Fruit fly (Drosophila melanogaster) whole organism, embryonic: ENCODE results near the gene Noa36.

Source experiments
- Blimp-1 ChIP-seq: fragments of 200-800 bp; sonication (Bioruptor generic); optimal IDR thresholded peaks from 3 replicates; lab custom pipeline; 2018; ENCODE audit warnings: missing biosample characterization, missing genetic modification characterization, mild to moderate bottlenecking, moderate library complexity, missing genetic modification reagents
- CG10209 ChIP-seq: fragments of 200-800 bp; sonication (Bioruptor generic); optimal IDR thresholded peaks from 3 replicates; lab custom pipeline; 2017; ENCODE audit warnings: missing biosample characterization, mild to moderate bottlenecking, missing genetic modification characterization, missing genetic modification reagents
- CG11504 ChIP-seq: fragments of 200-800 bp; sonication (Bioruptor generic); optimal IDR thresholded peaks from 3 replicates; lab custom pipeline; 2019; ENCODE audit warnings: missing biosample characterization, mild to moderate bottlenecking, missing genetic modification characterization, moderate library complexity
- CG11560 ChIP-seq: fragments of 200-800 bp; sonication (Bioruptor generic); IDR thresholded peaks from 3 replicates; pipeline ENCODE4 v1.3.6; 2022; ENCODE audit warnings: missing biosample characterization, missing genetic modification characterization
- CG11696 ChIP-seq: fragments of 200-800 bp; sonication (Bioruptor generic); IDR thresholded peaks from 2 replicates; pipeline ENCODE4 v1.3.6; 2022; ENCODE audit warnings: missing biosample characterization, missing genetic modification characterization
- CG1233 ChIP-seq: fragments of 200-800 bp; sonication (Bioruptor generic); optimal IDR thresholded peaks from 4 replicates; lab custom pipeline; 2018; ENCODE audit warnings: missing biosample characterization, mild to moderate bottlenecking, missing genetic modification characterization
- CG12391 ChIP-seq: fragments of 200-800 bp; sonication (Bioruptor generic); optimal IDR thresholded peaks from 3 replicates; lab custom pipeline; 2018; ENCODE audit warnings: missing biosample characterization, mild to moderate bottlenecking, missing genetic modification characterization, moderate library complexity
- CG12769 ChIP-seq: fragments of 200-800 bp; sonication (Bioruptor generic); optimal IDR thresholded peaks from 2 replicates; lab custom pipeline; 2019; ENCODE audit warnings: missing biosample characterization, mild to moderate bottlenecking, missing genetic modification characterization, moderate library complexity
- CG13424 ChIP-seq: fragments of 200-800 bp; sonication (Bioruptor generic); optimal IDR thresholded peaks from 2 replicates; lab custom pipeline; 2019; ENCODE audit warnings: missing biosample characterization, mild to moderate bottlenecking, missing genetic modification characterization, moderate library complexity
- CG14710 ChIP-seq: fragments of 200-800 bp; sonication (Bioruptor generic); optimal IDR thresholded peaks from 3 replicates; lab custom pipeline; 2019; ENCODE audit warnings: missing biosample characterization, mild to moderate bottlenecking, missing genetic modification characterization, moderate library complexity
- CG15073 ChIP-seq: fragments of 200-800 bp; sonication (Bioruptor generic); optimal IDR thresholded peaks from 2 replicates; lab custom pipeline; 2016; ENCODE audit warnings: missing biosample characterization, missing genetic modification characterization
- CG17361 ChIP-seq: fragments of 200-800 bp; sonication (Bioruptor generic); IDR thresholded peaks from 3 replicates; pipeline ENCODE4 v1.3.6; 2022; ENCODE audit warnings: missing biosample characterization, missing genetic modification characterization
- CG18262 ChIP-seq: fragments of 200-800 bp; optimal IDR thresholded peaks from 3 replicates; lab custom pipeline; 2019; ENCODE audit warnings: missing biosample characterization, mild to moderate bottlenecking, missing genetic modification characterization, moderate library complexity
- CG1832 ChIP-seq: fragments of 200-800 bp; sonication (Bioruptor generic); optimal IDR thresholded peaks from 2 replicates; lab custom pipeline; 2017; ENCODE audit warnings: missing biosample characterization, mild to moderate bottlenecking, missing genetic modification characterization, inconsistent platforms
- CG30403 ChIP-seq: fragments of 200-800 bp; sonication (Bioruptor generic); optimal IDR thresholded peaks from 3 replicates; lab custom pipeline; 2016; ENCODE audit warnings: missing biosample characterization, missing genetic modification characterization
- CG31441 ChIP-seq: fragments of 200-800 bp; sonication (Bioruptor generic); IDR thresholded peaks from 2 replicates; pipeline ENCODE4 v1.3.6; 2022; ENCODE audit warnings: missing biosample characterization, missing genetic modification characterization
- CG7839 ChIP-seq: fragments of 200-800 bp; sonication (Bioruptor generic); optimal IDR thresholded peaks from 3 replicates; lab custom pipeline; 2018; ENCODE audit warnings: missing biosample characterization, mild to moderate bottlenecking, missing genetic modification characterization, moderate library complexity
- CG8359 ChIP-seq: fragments of 200-800 bp; sonication (Bioruptor generic); optimal IDR thresholded peaks from 2 replicates; lab custom pipeline; 2017; ENCODE audit warnings: missing biosample characterization, mild to moderate bottlenecking, missing genetic modification characterization, borderline replicate concordance
- CG9437 ChIP-seq: fragments of 200-800 bp; sonication (Bioruptor generic); optimal IDR thresholded peaks from 2 replicates; lab custom pipeline; 2018; ENCODE audit warnings: missing biosample characterization, mild to moderate bottlenecking, missing genetic modification characterization
- D ChIP-seq, 2 experiments: fragments of 200-800 bp in 1 of 2; fragments of >200 bp in 1 of 2; sonication (Bioruptor generic) in 1 of 2; optimal IDR thresholded peaks; 2 replicates in 1 of 2; 3 replicates in 1 of 2; lab custom pipeline; 2017; ENCODE audit warnings: mild to moderate bottlenecking in 1 of 2, missing biosample characterization in 1 of 2, missing genetic modification characterization in 1 of 2, missing genetic modification reagents in 1 of 2
- D19A ChIP-seq: fragments of 200-800 bp; optimal IDR thresholded peaks from 3 replicates; lab custom pipeline; 2019; ENCODE audit warnings: missing biosample characterization, mild to moderate bottlenecking, missing genetic modification characterization, moderate library complexity
- Drgx ChIP-seq: fragments of 200-800 bp; sonication (Bioruptor generic); IDR thresholded peaks from 2 replicates; pipeline ENCODE4 v1.3.6; 2022; ENCODE audit warnings: missing biosample characterization, missing genetic modification characterization
- Hr3 ChIP-seq: fragments of 200-800 bp; sonication (Bioruptor generic); optimal IDR thresholded peaks from 3 replicates; lab custom pipeline; 2016; ENCODE audit warnings: missing biosample characterization, missing genetic modification characterization
- MTF-1 ChIP-seq: fragments of 200-800 bp; sonication (Bioruptor generic); optimal IDR thresholded peaks from 2 replicates; lab custom pipeline; 2018; ENCODE audit warnings: missing biosample characterization, mild to moderate bottlenecking, missing genetic modification characterization, borderline replicate concordance
- NC2β ChIP-seq: fragments of 200-800 bp; sonication (Bioruptor generic); optimal IDR thresholded peaks from 2 replicates; lab custom pipeline; 2016; ENCODE audit warnings: missing biosample characterization, missing genetic modification characterization
- Oli ChIP-seq: fragments of 200-800 bp; sonication (Bioruptor generic); optimal IDR thresholded peaks from 2 replicates; lab custom pipeline; 2018; ENCODE audit warnings: missing biosample characterization, mild to moderate bottlenecking, missing genetic modification characterization, moderate library complexity
- Pdp1 ChIP-seq, 2 experiments: fragments of 200-800 bp; sonication (Bioruptor generic); optimal IDR thresholded peaks; 3 replicates each; lab custom pipeline; 2016; ENCODE audit warnings: missing biosample characterization in 2 of 2, missing genetic modification characterization in 2 of 2, mild to moderate bottlenecking in 1 of 2, moderate library complexity in 1 of 2
- abd-A ChIP-seq: fragments of 200-800 bp; sonication (Bioruptor generic); optimal IDR thresholded peaks from 3 replicates; lab custom pipeline; 2019; ENCODE audit warnings: missing biosample characterization, mild to moderate bottlenecking, missing genetic modification characterization, moderate library complexity
- ap ChIP-seq: fragments of 200-800 bp; sonication (Bioruptor generic); IDR thresholded peaks from 2 replicates; pipeline ENCODE4 v1.3.6; 2022; ENCODE audit warnings: missing biosample characterization, missing genetic modification characterization
- az2 ChIP-seq: fragments of 200-800 bp; sonication (Bioruptor generic); optimal IDR thresholded peaks from 3 replicates; lab custom pipeline; 2016; ENCODE audit warnings: missing biosample characterization, missing genetic modification characterization
- bsh ChIP-seq, 2 experiments: fragments of 200-800 bp; sonication (Bioruptor generic); optimal IDR thresholded peaks; 2 replicates each; lab custom pipeline; 2017 to 2018; ENCODE audit warnings: mild to moderate bottlenecking in 2 of 2, missing biosample characterization in 2 of 2, missing genetic modification characterization in 2 of 2, moderate library complexity in 1 of 2
- crol ChIP-seq: fragments of 200-800 bp; sonication (Bioruptor generic); IDR thresholded peaks from 2 replicates; pipeline ENCODE4 v1.3.6; 2022; ENCODE audit warnings: missing biosample characterization, missing genetic modification characterization
- eve ChIP-seq, 2 experiments: fragments of >200 bp; optimal IDR thresholded peaks; 2 replicates each; lab custom pipeline; 2017; ENCODE audit warnings: missing biosample characterization in 2 of 2, missing genetic modification characterization in 2 of 2
- fd96Cb ChIP-seq: fragments of 200-800 bp; sonication (Bioruptor generic); optimal IDR thresholded peaks from 2 replicates; lab custom pipeline; 2018; ENCODE audit warnings: missing biosample characterization, mild to moderate bottlenecking, missing genetic modification characterization, moderate library complexity
- gce ChIP-seq: fragments of 200-800 bp; sonication (Bioruptor generic); IDR thresholded peaks from 3 replicates; pipeline ENCODE4 v1.3.6; 2022; ENCODE audit warnings: missing biosample characterization, missing genetic modification characterization
- gem ChIP-seq: fragments of 200-800 bp; sonication (Bioruptor generic); optimal IDR thresholded peaks from 2 replicates; lab custom pipeline; 2019; ENCODE audit warnings: missing biosample characterization, mild to moderate bottlenecking, missing genetic modification characterization, moderate library complexity
- grau ChIP-seq: fragments of 200-800 bp; optimal IDR thresholded peaks from 3 replicates; lab custom pipeline; 2019; ENCODE audit warnings: missing biosample characterization, mild to moderate bottlenecking, missing genetic modification characterization, moderate library complexity
- kni ChIP-seq: fragments of 200-800 bp; sonication (Bioruptor generic); optimal IDR thresholded peaks from 3 replicates; lab custom pipeline; 2017; ENCODE audit warnings: mild to moderate bottlenecking, missing biosample characterization, missing genetic modification reagents, missing genetic modification characterization
- odd ChIP-seq: fragments of 200-800 bp; sonication (Bioruptor generic); optimal IDR thresholded peaks from 2 replicates; lab custom pipeline; 2017; ENCODE audit warnings: missing biosample characterization, mild to moderate bottlenecking, missing genetic modification characterization
- phol ChIP-seq: fragments of 200-800 bp; sonication (Bioruptor generic); optimal IDR thresholded peaks from 3 replicates; lab custom pipeline; 2018; ENCODE audit warnings: missing biosample characterization, mild to moderate bottlenecking, missing genetic modification characterization, moderate library complexity
- row ChIP-seq: fragments of 200-800 bp; sonication (Bioruptor generic); IDR thresholded peaks from 3 replicates; pipeline ENCODE4 v1.3.6; 2022; ENCODE audit warnings: missing biosample characterization, missing genetic modification characterization
- sc ChIP-seq, 3 experiments: fragments of >200 bp in 2 of 3; fragments of 200-800 bp in 1 of 3; sonication (Bioruptor generic) in 1 of 3; optimal IDR thresholded peaks; 2 replicates in 2 of 3; 3 replicates in 1 of 3; lab custom pipeline; 2017; ENCODE audit warnings: mild to moderate bottlenecking in 1 of 3, missing biosample characterization in 1 of 3, missing genetic modification characterization in 1 of 3, missing genetic modification reagents in 1 of 3
- tap ChIP-seq: fragments of 200-800 bp; optimal IDR thresholded peaks from 3 replicates; lab custom pipeline; 2019; ENCODE audit warnings: missing biosample characterization, mild to moderate bottlenecking, missing genetic modification characterization, moderate library complexity

The Noa36 gene

dm6 chr3R:28630092-28630491, 31.0 kb upstream of the Noa36 start (continued):
- TF ChIP-seq CG1233 (GFP tag; lab: Kevin White, UChicago), result peak; percentile 8
- 0 out of 3 replicates have a peak, but pooled peaks have one; percentile 26 for TF ChIP-seq CG17361 (GFP tag; lab: Robert Waterston, UW)
- peak in 1 of 2 experiments; percentile 11 for TF ChIP-seq bsh (GFP tag; optimal IDR thresholded peaks at IDR 0.05; lab: Kevin White, UChicago)
- TF ChIP-seq ap (GFP tag; lab: Robert Waterston, UW), result 0 out of 2 replicates have a peak, but pooled peaks have one; percentile 16
- TF ChIP-seq tap (tag; lab: Kevin White, UChicago), result no peak
- peak; percentile 97 for TF ChIP-seq D19A (tag; lab: Kevin White, UChicago)
- TF ChIP-seq CG8359 (GFP tag; lab: Kevin White, UChicago), result peak; percentile 9
- TF ChIP-seq MTF-1 (GFP tag; lab: Kevin White, UChicago), result no peak
- peak; percentile 24 for TF ChIP-seq CG14710
- TF ChIP-seq CG18262 (tag; lab: Kevin White, UChicago), result peak; percentile 42
- no peak for TF ChIP-seq odd (GFP tag; lab: Kevin White, UChicago)
- TF ChIP-seq D (optimal IDR thresholded peaks at IDR 0.05; lab: Kevin White, UChicago), result no peak
- TF ChIP-seq D (GFP tag; optimal IDR thresholded peaks at IDR 0.05; lab: Kevin White, UChicago), result peak; percentile 33
- peak; percentile 28 for TF ChIP-seq phol (tag; lab: Kevin White, UChicago)
- TF ChIP-seq CG12769 (tag; lab: Kevin White, UChicago), result no peak
- peak; percentile 18 for TF ChIP-seq fd96Cb (tag; lab: Kevin White, UChicago)
- TF ChIP-seq sc (optimal IDR thresholded peaks at IDR 0.05; lab: Kevin White, UChicago), result no peak
- peak; percentile 13 for TF ChIP-seq sc (GFP tag; optimal IDR thresholded peaks at IDR 0.05; lab: Kevin White, UChicago)

dm6 chr3R:28629186-28629979, 30.3 kb upstream of the Noa36 start:
- TF ChIP-seq Blimp-1 (no peak), CG1832 (no peak), gem (tag; lab: Kevin White, UChicago) (peak; percentile 43), CG17361 (GFP tag; lab: Robert Waterston, UW) (peak; percentile 53; the same call in 1 of the 3 replicates), Hr3 (GFP tag; lab: Kevin White, UChicago) (no peak), row (GFP tag; lab: Robert Waterston, UW) (peak; percentile 29; the same call in 1 of the 3 replicates), crol (GFP tag; lab: Robert Waterston, UW) (peak; percentile 62), Pdp1 (GFP tag; optimal IDR thresholded peaks at IDR 0.05; lab: Kevin White, UChicago) (peak in 1 of 2 experiments; percentile 85), Drgx (GFP tag; lab: Robert Waterston, UW) (0 out of 2 replicates have a peak, but pooled peaks have one; percentile 18), CG13424 (tag; lab: Kevin White, UChicago) (peak; percentile 23), CG10209 (GFP tag; lab: Kevin White, UChicago) (peak; percentile 1), CG9437 (GFP tag; lab: Kevin White, UChicago) (peak; percentile 15), CG30403 (peak; percentile 20), az2 (GFP tag; lab: Kevin White, UChicago) (peak; percentile 9), CG15073 (no peak), CG7839 (peak; percentile 43), grau (tag; lab: Kevin White, UChicago) (peak; percentile 23), Oli (tag; lab: Kevin White, UChicago) (peak; percentile 18), CG12391 (tag; lab: Kevin White, UChicago) (peak; percentile 13), CG11696 (peak; percentile 62), D (optimal IDR thresholded peaks at IDR 0.05; lab: Kevin White, UChicago) (no peak), D (GFP tag; optimal IDR thresholded peaks at IDR 0.05; lab: Kevin White, UChicago) (peak; percentile 45), bsh (GFP tag; optimal IDR thresholded peaks at IDR 0.05; lab: Kevin White, UChicago) (peak in 1 of 2 experiments; percentile 22), CG11504 (tag; lab: Kevin White, UChicago) (peak; percentile 51), abd-A (tag; lab: Kevin White, UChicago) (peak; percentile 18), CG31441 (peak; percentile 52; the same call in 1 of the 2 replicates), eve (GFP tag; optimal IDR thresholded peaks at IDR 0.05; lab: Kevin White, UChicago) (peak in 1 of 2 experiments; percentile 29), kni (no peak), gce (GFP tag; lab: Robert Waterston, UW) (no peak), D19A (tag; lab: Kevin White, UChicago) (peak; percentile 29), CG11560 (tag; lab: Robert Waterston, UW) (0 out of 3 replicates have a peak, but pooled peaks have one; percentile 30), NC2β (GFP tag; lab: Kevin White, UChicago) (no peak)
